Worm (Caenorhabditis elegans) whole organism, early embryonic: ENCODE results near the gene T25D1.2.
A peak's percentile ranks its signal among the peaks of the same experiment; 100 is the strongest.

Experiments
- B0310.2 ChIP-seq: sonication (generic microtip); optimal IDR thresholded peaks from 2 replicates; lab custom pipeline; 2016; ENCODE audit warnings: mild to moderate bottlenecking, missing genetic modification characterization, missing compliant biosample characterization
- F13C5.2 ChIP-seq: sonication (generic microtip); optimal IDR thresholded peaks from 2 replicates; lab custom pipeline; 2017; ENCODE audit warnings: mild to moderate bottlenecking, missing genetic modification characterization, inconsistent platforms, missing compliant biosample characterization
- aly-1 ChIP-seq: sonication (generic microtip); optimal IDR thresholded peaks from 2 replicates; lab custom pipeline; 2016; ENCODE audit warnings: missing genetic modification characterization, missing compliant biosample characterization
- ama-1 ChIP-seq: fragments of 150-350 bp; optimal IDR thresholded peaks from 2 replicates; lab custom pipeline; 2014
- ceh-13 ChIP-seq: fragments of 200-800 bp; sonication (Bioruptor generic); optimal IDR thresholded peaks from 2 replicates; lab custom pipeline; 2018; ENCODE audit warnings: mild to moderate bottlenecking, missing genetic modification characterization, missing compliant biosample characterization
- ceh-36 ChIP-seq: sonication (generic microtip); optimal IDR thresholded peaks from 2 replicates; lab custom pipeline; 2016; ENCODE audit warnings: missing genetic modification characterization, inconsistent platforms, missing compliant biosample characterization
- ets-7 ChIP-seq: sonication (generic microtip); optimal IDR thresholded peaks from 2 replicates; lab custom pipeline; 2016; ENCODE audit warnings: missing genotype, missing genetic modification characterization, missing compliant biosample characterization
- flt-1 ChIP-seq: fragments of 200-800 bp; sonication (Bioruptor generic); IDR thresholded peaks from 2 replicates; pipeline ENCODE4 v1.3.6; 2022; ENCODE audit warnings: missing genetic modification characterization, missing compliant biosample characterization
- hmbx-1 ChIP-seq: sonication (generic microtip); optimal IDR thresholded peaks from 2 replicates; lab custom pipeline; 2016; ENCODE audit warnings: mild to moderate bottlenecking, missing genetic modification characterization, missing compliant biosample characterization
- hmg-4 ChIP-seq: fragments of 200-800 bp; sonication (Bioruptor generic); optimal IDR thresholded peaks from 2 replicates; lab custom pipeline; 2018; ENCODE audit warnings: mild to moderate bottlenecking, missing genetic modification characterization, missing compliant biosample characterization
- hnd-1 ChIP-seq: sonication (generic microtip); optimal IDR thresholded peaks from 2 replicates; lab custom pipeline; 2016; ENCODE audit warnings: missing genetic modification characterization, missing compliant biosample characterization
- pes-1 ChIP-seq: fragments of 200-800 bp; sonication (Bioruptor generic); IDR thresholded peaks from 2 replicates; pipeline ENCODE4 v1.3.6; 2022; ENCODE audit warnings: missing genetic modification reagents, missing genetic modification characterization, missing compliant biosample characterization
- scrt-1 ChIP-seq: fragments of 200-800 bp; sonication (Bioruptor generic); IDR thresholded peaks from 2 replicates; pipeline ENCODE4 v1.3.6; 2022; ENCODE audit warnings: missing genetic modification characterization, missing compliant biosample characterization
- sea-1 ChIP-seq: fragments of 200-800 bp; sonication (Bioruptor generic); conservative IDR thresholded peaks from 2 replicates; pipeline ENCODE4 v1.3.6; 2022; ENCODE audit warnings: missing genetic modification characterization, missing compliant biosample characterization
- tbx-11 ChIP-seq: fragments of 200-800 bp; sonication (Bioruptor generic); IDR thresholded peaks from 2 replicates; pipeline ENCODE4 v1.3.6; 2022; ENCODE audit warnings: missing genetic modification characterization, missing compliant biosample characterization
- tbx-37 ChIP-seq: fragments of 200-800 bp; sonication (Bioruptor generic); conservative IDR thresholded peaks from 2 replicates; pipeline ENCODE4 v1.3.6; 2022; ENCODE audit warnings: missing genetic modification reagents, missing genetic modification characterization, missing compliant biosample characterization
- tra-4 ChIP-seq: sonication (generic microtip); optimal IDR thresholded peaks from 2 replicates; lab custom pipeline; 2017; ENCODE audit warnings: missing genetic modification characterization, missing compliant biosample characterization

T25D1.2 gene

ce11 chrX:16484043-16484442 is 31.3 kb upstream of the T25D1.2 start:
- TF ChIP-seq tra-4 (tag; lab: Kevin White, UChicago) (no peak), scrt-1 (GFP tag; lab: Robert Waterston, UW) (no peak), ama-1 (no peak)

DNA sequence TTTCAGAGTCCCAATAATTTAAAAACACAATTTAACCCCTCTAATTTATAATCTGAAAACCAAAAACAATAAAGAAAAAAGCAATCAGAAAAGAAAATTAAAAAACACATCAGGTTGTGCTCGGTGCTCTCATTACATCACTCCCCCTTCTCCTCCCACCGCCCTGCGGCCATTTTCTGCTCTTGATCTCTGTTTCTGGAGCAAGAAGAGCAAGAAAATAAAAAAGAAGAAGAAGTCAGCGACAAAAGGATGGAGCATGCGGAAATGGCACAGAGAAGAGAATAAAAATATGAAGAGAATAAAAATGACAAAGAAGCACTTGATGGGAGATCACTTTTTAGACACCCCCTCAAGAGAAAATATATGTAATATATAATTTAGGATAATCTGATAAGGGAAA is 30.7 kb upstream of the T25D1.2 start:
- TF ChIP-seq hmbx-1 (no peak), hnd-1 (no peak), scrt-1 (GFP tag; lab: Robert Waterston, UW) (no peak), pes-1 (no peak), ceh-13 (no peak), hmg-4 (GFP tag; lab: Kevin White, UChicago) (no peak), tbx-11 (no peak), sea-1 (GFP tag; lab: Robert Waterston, UW) (no peak), ets-7 (tag; lab: Kevin White, UChicago) (no peak), tbx-37 (GFP tag; lab: Robert Waterston, UW) (no peak), aly-1 (tag; lab: Kevin White, UChicago) (no peak), tra-4 (tag; lab: Kevin White, UChicago) (no peak), F13C5.2 (tag; lab: Kevin White, UChicago) (no peak), ceh-36 (no peak), B0310.2 (tag; lab: Kevin White, UChicago) (no peak), flt-1 (GFP tag; lab: Robert Waterston, UW) (no peak), ama-1 (no peak)

DNA sequence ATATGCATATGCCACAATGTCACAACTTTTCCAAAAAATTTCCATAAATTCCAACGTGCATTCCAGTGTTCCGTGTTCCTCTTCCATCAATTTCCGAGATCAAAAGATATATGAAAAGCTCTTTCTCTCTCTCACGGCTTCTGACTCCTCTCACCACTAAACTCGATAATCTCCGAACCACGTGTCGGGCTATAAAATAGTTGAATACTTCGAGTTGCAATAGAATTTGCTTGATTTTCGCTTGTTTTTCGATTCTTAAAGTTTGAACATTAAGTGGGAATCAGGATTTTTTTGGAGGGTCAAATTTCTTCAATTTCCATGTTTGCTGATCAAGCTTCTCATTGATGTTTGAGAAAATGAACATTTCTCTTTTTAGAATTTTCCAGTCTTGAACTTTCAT is 30.0 kb upstream of the T25D1.2 start:
- TF ChIP-seq aly-1 (tag; lab: Kevin White, UChicago) (no peak), hmg-4 (GFP tag; lab: Kevin White, UChicago) (no peak), ceh-13 (no peak), tbx-11 (no peak), ama-1 (no peak), flt-1 (GFP tag; lab: Robert Waterston, UW) (no peak)

- TF ChIP-seq B0310.2 (tag; lab: Kevin White, UChicago): no peak
- TF ChIP-seq hmbx-1: no peak
- TF ChIP-seq hnd-1: no peak
- no peak for TF ChIP-seq hmg-4 (GFP tag; lab: Kevin White, UChicago)
- TF ChIP-seq scrt-1 (GFP tag; lab: Robert Waterston, UW): no peak
- no peak for TF ChIP-seq aly-1 (tag; lab: Kevin White, UChicago)
- no peak for TF ChIP-seq ceh-13
- TF ChIP-seq F13C5.2 (tag; lab: Kevin White, UChicago): no peak
These were observed 28.2 kb upstream of the T25D1.2 start, which contains the start of gene cah-3 for ce11 chrX:16487068-16487658. TSS of gene cah-3 (plus strand) at chrX:16487481.

ce11 chrX:16490753-16491152 is 24.6 kb upstream of the T25D1.2 start:
- TF ChIP-seq tbx-37 (GFP tag; lab: Robert Waterston, UW) (no peak), tra-4 (tag; lab: Kevin White, UChicago) (no peak), hnd-1 (no peak), tbx-11 (no peak), hmg-4 (GFP tag; lab: Kevin White, UChicago) (no peak), ama-1 (no peak), hmbx-1 (no peak), ets-7 (tag; lab: Kevin White, UChicago) (no peak), ceh-36 (no peak), sea-1 (GFP tag; lab: Robert Waterston, UW) (no peak)

ce11 chrX:16494630-16495029 is 20.7 kb upstream of the T25D1.2 start, which contains the start of gene K05G3.2:
TSS of gene K05G3.2 (plus strand) at chrX:16494930.
- TF ChIP-seq tra-4 (tag; lab: Kevin White, UChicago) (no peak), hmbx-1 (no peak), flt-1 (GFP tag; lab: Robert Waterston, UW) (no peak), hnd-1 (no peak), B0310.2 (tag; lab: Kevin White, UChicago) (no peak), ceh-36 (no peak)

- TF ChIP-seq tbx-11 (no peak), ama-1 (no peak), hmg-4 (GFP tag; lab: Kevin White, UChicago) (no peak)
These were observed 14.3 kb upstream of the T25D1.2 start, which contains the start of gene K05G3.1 for ce11 chrX:16501032-16501431. TSS of gene K05G3.1 (plus strand) at chrX:16501332.

- TF ChIP-seq ceh-36 (no peak), tra-4 (tag; lab: Kevin White, UChicago) (no peak), pes-1 (peak; percentile 60; the same call in 1 of the 2 replicates), scrt-1 (GFP tag; lab: Robert Waterston, UW) (0 out of 2 replicates have a peak, but pooled peaks have one; percentile 45), sea-1 (GFP tag; lab: Robert Waterston, UW) (0 out of 2 replicates have a peak, but pooled peaks have one; percentile 59)
These were observed 12.4 kb upstream of the T25D1.2 start for ce11 chrX:16502997-16503396.

ce11 chrX:16505348-16505747 is 10.0 kb upstream of the T25D1.2 start, which contains the start of gene T25D1.3:
TSS of gene T25D1.3 (plus strand) at chrX:16505648.
- TF ChIP-seq aly-1 (tag; lab: Kevin White, UChicago) (no peak), ets-7 (tag; lab: Kevin White, UChicago) (no peak), tbx-11 (no peak), ceh-36 (no peak), hmg-4 (GFP tag; lab: Kevin White, UChicago) (no peak), hmbx-1 (no peak), tbx-37 (GFP tag; lab: Robert Waterston, UW) (no peak), ama-1 (no peak), tra-4 (tag; lab: Kevin White, UChicago) (no peak), B0310.2 (tag; lab: Kevin White, UChicago) (no peak), F13C5.2 (tag; lab: Kevin White, UChicago) (no peak)
